Fruit fly (Drosophila melanogaster) whole organism, prepupa: ENCODE results near the gene CG46506.
"Not testable (repeated sequence)": the region's sequence is repeated elsewhere in the genome, so short reads cannot be mapped to it uniquely, and the experiment has no call there.

ENCODE experiments used
- Blimp-1 ChIP-seq: fragments of 200-800 bp; sonication (Bioruptor generic); optimal IDR thresholded peaks from 3 replicates; lab custom pipeline; 2017; ENCODE audit warnings: missing biosample characterization, missing genetic modification characterization, mild to moderate bottlenecking, moderate library complexity, missing genetic modification reagents
- CG15336 ChIP-seq: fragments of 200-800 bp; sonication (Bioruptor generic); IDR thresholded peaks from 2 replicates; pipeline ENCODE4 v1.3.6; 2022; ENCODE audit warnings: missing biosample characterization, missing genetic modification characterization
- CG16779 ChIP-seq: fragments of 200-800 bp; sonication (Bioruptor generic); optimal IDR thresholded peaks from 3 replicates; lab custom pipeline; 2017; ENCODE audit warnings: missing biosample characterization, mild to moderate bottlenecking, missing genetic modification characterization
- CG6854 ChIP-seq: fragments of 200-800 bp; sonication (Bioruptor generic); optimal IDR thresholded peaks from 2 replicates; lab custom pipeline; 2017; ENCODE audit warnings: missing biosample characterization, mild to moderate bottlenecking, missing genetic modification characterization
- CG8632 ChIP-seq: fragments of 200-800 bp; sonication (Bioruptor generic); optimal IDR thresholded peaks from 3 replicates; lab custom pipeline; 2016; ENCODE audit warnings: missing biosample characterization, missing genetic modification characterization
- Hr39 ChIP-seq: fragments of 200-800 bp; sonication (Bioruptor generic); optimal IDR thresholded peaks from 2 replicates; lab custom pipeline; 2016; ENCODE audit warnings: missing biosample characterization, missing genetic modification characterization
- Lpt ChIP-seq: fragments of 200-800 bp; sonication (Bioruptor generic); optimal IDR thresholded peaks from 3 replicates; lab custom pipeline; 2016; ENCODE audit warnings: missing biosample characterization, missing genetic modification characterization

- TF ChIP-seq Lpt; CG8632 (GFP tag; lab: Kevin White, UChicago); CG6854 (GFP tag; lab: Kevin White, UChicago); Blimp-1 (GFP tag; lab: Kevin White, UChicago); CG15336 (GFP tag; lab: Robert Waterston, UW); CG16779; Hr39: not testable (repeated sequence)
Measured at dm6 chrX:22167355-22167754, 9.7 kb downstream of the CG46506 start, which contains the start of gene CG46508.
